Fruit fly (Drosophila melanogaster) whole organism, embryonic: ENCODE results near the gene CG33107.

Experiments used
- Adf1 ChIP-seq: fragments of 200-800 bp; sonication (Bioruptor generic); IDR thresholded peaks from 2 replicates; pipeline ENCODE4 v1.3.6; 2022; ENCODE audit warnings: missing biosample characterization, missing genetic modification characterization
- CG1024 ChIP-seq: fragments of 200-800 bp; sonication (Bioruptor generic); IDR thresholded peaks from 2 replicates; pipeline ENCODE4 v1.3.6; 2022; ENCODE audit warnings: missing biosample characterization, missing genetic modification characterization
- CG10543 ChIP-seq: fragments of 200-800 bp; sonication (Bioruptor generic); optimal IDR thresholded peaks from 3 replicates; lab custom pipeline; 2017; ENCODE audit warnings: missing biosample characterization, mild to moderate bottlenecking, missing genetic modification characterization, moderate library complexity
- CG11398 ChIP-seq: fragments of 200-800 bp; sonication (Bioruptor generic); optimal IDR thresholded peaks from 2 replicates; lab custom pipeline; 2016; ENCODE audit warnings: missing biosample characterization, missing genetic modification characterization
- CG11723 ChIP-seq: fragments of 200-800 bp; sonication (Bioruptor generic); optimal IDR thresholded peaks from 2 replicates; lab custom pipeline; 2017; ENCODE audit warnings: missing biosample characterization, mild to moderate bottlenecking, missing genetic modification characterization
- CG12942 ChIP-seq: fragments of 200-800 bp; sonication (Bioruptor generic); optimal IDR thresholded peaks from 3 replicates; lab custom pipeline; 2016; ENCODE audit warnings: missing biosample characterization, missing genetic modification characterization
- CG15269 ChIP-seq: fragments of 200-800 bp; sonication (Bioruptor generic); optimal IDR thresholded peaks from 2 replicates; lab custom pipeline; 2018; ENCODE audit warnings: missing biosample characterization, mild to moderate bottlenecking, missing genetic modification characterization, moderate library complexity
- CG16813 ChIP-seq: fragments of 200-800 bp; sonication (Bioruptor generic); IDR thresholded peaks from 3 replicates; pipeline ENCODE4 v1.3.6; 2022; ENCODE audit warnings: missing biosample characterization, missing genetic modification characterization; ENCODE audit not compliant: partially characterized antibody
- CG2116 ChIP-seq: fragments of 200-800 bp; sonication (Bioruptor generic); optimal IDR thresholded peaks from 3 replicates; lab custom pipeline; 2018; ENCODE audit warnings: missing biosample characterization, mild to moderate bottlenecking, missing genetic modification characterization
- CG2129 ChIP-seq: fragments of 200-800 bp; sonication (Bioruptor generic); IDR thresholded peaks from 2 replicates; pipeline ENCODE4 v1.3.6; 2022; ENCODE audit warnings: missing biosample characterization, missing genetic modification characterization; ENCODE audit not compliant: partially characterized antibody
- CG2199 ChIP-seq: fragments of 200-800 bp; sonication (Bioruptor generic); IDR thresholded peaks from 3 replicates; pipeline ENCODE4 v1.3.6; 2022; ENCODE audit warnings: missing biosample characterization, missing genetic modification characterization
- CG4424 ChIP-seq: fragments of 200-800 bp; sonication (Bioruptor generic); optimal IDR thresholded peaks from 3 replicates; lab custom pipeline; 2016; ENCODE audit warnings: missing biosample characterization, missing genetic modification characterization
- CG6272 ChIP-seq: fragments of 200-800 bp; sonication (Bioruptor generic); IDR thresholded peaks from 2 replicates; pipeline ENCODE4 v1.3.6; 2022; ENCODE audit warnings: missing biosample characterization, missing genetic modification characterization
- CG6791 ChIP-seq: fragments of 200-800 bp; sonication (Bioruptor generic); IDR thresholded peaks from 3 replicates; pipeline ENCODE4 v1.3.6; 2022; ENCODE audit warnings: missing biosample characterization, missing genetic modification characterization; ENCODE audit not compliant: partially characterized antibody
- CG6854 ChIP-seq: fragments of 200-800 bp; sonication (Bioruptor generic); optimal IDR thresholded peaks from 3 replicates; lab custom pipeline; 2017; ENCODE audit warnings: missing biosample characterization, mild to moderate bottlenecking, missing genetic modification characterization
- CG7839 ChIP-seq: fragments of 200-800 bp; sonication (Bioruptor generic); optimal IDR thresholded peaks from 3 replicates; lab custom pipeline; 2018; ENCODE audit warnings: missing biosample characterization, mild to moderate bottlenecking, missing genetic modification characterization, moderate library complexity
- CG8944 ChIP-seq: fragments of 200-800 bp; sonication (Bioruptor generic); optimal IDR thresholded peaks from 3 replicates; lab custom pipeline; 2016; ENCODE audit warnings: missing biosample characterization, missing genetic modification characterization
- CG9876 ChIP-seq: fragments of 200-800 bp; sonication (Bioruptor generic); optimal IDR thresholded peaks from 2 replicates; lab custom pipeline; 2016; ENCODE audit warnings: missing biosample characterization, missing genetic modification characterization
- Gug ChIP-seq: fragments of 200-800 bp; sonication (Bioruptor generic); IDR thresholded peaks from 4 replicates; pipeline ENCODE4 v1.3.6; 2022; ENCODE audit warnings: missing biosample characterization, missing genetic modification characterization
- HmgZ ChIP-seq: fragments of 200-800 bp; sonication (Bioruptor generic); optimal IDR thresholded peaks from 2 replicates; lab custom pipeline; 2018; ENCODE audit warnings: missing biosample characterization, mild to moderate bottlenecking, missing genetic modification characterization
- Jarid2 ChIP-seq: fragments of 200-800 bp; sonication (Bioruptor generic); optimal IDR thresholded peaks from 3 replicates; lab custom pipeline; 2017; ENCODE audit warnings: mild to moderate bottlenecking, missing biosample characterization, missing genetic modification reagents, missing genetic modification characterization
- Rfx ChIP-seq: fragments of 200-800 bp; sonication (Bioruptor generic); IDR thresholded peaks from 2 replicates; pipeline ENCODE4 v1.3.6; 2022; ENCODE audit warnings: missing biosample characterization, missing genetic modification characterization
- Spps ChIP-seq: fragments of 200-800 bp; sonication (Bioruptor generic); optimal IDR thresholded peaks from 2 replicates; lab custom pipeline; 2018; ENCODE audit warnings: missing biosample characterization, mild to moderate bottlenecking, missing genetic modification characterization
- Trl ChIP-seq, 3 experiments: fragments of >200 bp in 2 of 3; fragments of 200-800 bp in 1 of 3; sonication (Bioruptor generic) in 1 of 3; optimal IDR thresholded peaks; 2 replicates in 1 of 3; 3 replicates in 2 of 3; lab custom pipeline; 2016 to 2017; ENCODE audit warnings: missing biosample characterization in 1 of 3, missing genetic modification characterization in 1 of 3
- chn ChIP-seq: fragments of 200-800 bp; sonication (Bioruptor generic); optimal IDR thresholded peaks from 2 replicates; lab custom pipeline; 2016; ENCODE audit warnings: missing biosample characterization, missing genetic modification characterization
- ems ChIP-seq: fragments of 200-800 bp; sonication (Bioruptor generic); optimal IDR thresholded peaks from 3 replicates; lab custom pipeline; 2016; ENCODE audit warnings: missing biosample characterization, missing genetic modification characterization
- grn ChIP-seq: fragments of 200-800 bp; sonication (Bioruptor generic); optimal IDR thresholded peaks from 3 replicates; lab custom pipeline; 2017; ENCODE audit warnings: missing biosample characterization, missing genetic modification characterization
- hb ChIP-seq: fragments of 200-800 bp; sonication (Bioruptor generic); IDR thresholded peaks from 3 replicates; pipeline ENCODE4 v1.3.6; 2022; ENCODE audit warnings: missing biosample characterization, missing genetic modification characterization; ENCODE audit not compliant: partially characterized antibody
- jigr1 ChIP-seq: fragments of 200-800 bp; sonication (Bioruptor generic); IDR thresholded peaks from 3 replicates; pipeline ENCODE4 v1.3.6; 2022; ENCODE audit warnings: missing biosample characterization, missing genetic modification characterization
- jing ChIP-seq: fragments of 200-800 bp; sonication (Bioruptor generic); optimal IDR thresholded peaks from 2 replicates; lab custom pipeline; 2018; ENCODE audit warnings: missing biosample characterization, mild to moderate bottlenecking, missing genetic modification characterization
- kay ChIP-seq: fragments of 200-800 bp; sonication (Bioruptor generic); optimal IDR thresholded peaks from 2 replicates; lab custom pipeline; 2016; ENCODE audit warnings: missing biosample characterization, missing genetic modification characterization
- knrl ChIP-seq: fragments of 200-800 bp; sonication (Bioruptor generic); IDR thresholded peaks from 3 replicates; pipeline ENCODE4 v1.3.6; 2022; ENCODE audit warnings: missing biosample characterization, missing genetic modification characterization; ENCODE audit not compliant: partially characterized antibody
- lbe ChIP-seq: fragments of 200-800 bp; sonication (Bioruptor generic); optimal IDR thresholded peaks from 2 replicates; lab custom pipeline; 2016; ENCODE audit warnings: missing biosample characterization, mild to moderate bottlenecking, missing genetic modification characterization
- lola ChIP-seq, 3 experiments: fragments of >200 bp in 2 of 3; fragments of 200-800 bp in 1 of 3; sonication (Bioruptor generic) in 1 of 3; optimal IDR thresholded peaks; 2 replicates each; lab custom pipeline; 2017 to 2019; ENCODE audit warnings: missing biosample characterization in 3 of 3, missing genetic modification characterization in 3 of 3, mild to moderate bottlenecking in 1 of 3, moderate library complexity in 1 of 3
- mirr ChIP-seq: fragments of 200-800 bp; sonication (Bioruptor generic); optimal IDR thresholded peaks from 3 replicates; lab custom pipeline; 2018; ENCODE audit warnings: missing biosample characterization, mild to moderate bottlenecking, missing genetic modification characterization
- mld ChIP-seq: fragments of 200-800 bp; sonication (Bioruptor generic); IDR thresholded peaks from 3 replicates; pipeline ENCODE4 v1.3.6; 2022; ENCODE audit warnings: missing biosample characterization, missing genetic modification characterization; ENCODE audit not compliant: partially characterized antibody
- prd ChIP-seq, 3 experiments: fragments of >200 bp in 2 of 3; fragments of 200-800 bp in 1 of 3; sonication (Bioruptor generic) in 1 of 3; optimal IDR thresholded peaks in 2 of 3; IDR thresholded peaks in 1 of 3; 2 replicates in 2 of 3; 3 replicates in 1 of 3; pipeline versions ENCODE4 v1.3.6 to Lab custom; 2017 to 2022; ENCODE audit warnings: missing biosample characterization in 1 of 3, missing genetic modification characterization in 1 of 3
- sens-2 ChIP-seq: fragments of 200-800 bp; sonication (Bioruptor generic); IDR thresholded peaks from 2 replicates; pipeline ENCODE4 v1.3.6; 2022; ENCODE audit warnings: missing biosample characterization, missing genetic modification characterization
- sob ChIP-seq: fragments of 200-800 bp; sonication (Bioruptor generic); IDR thresholded peaks from 2 replicates; pipeline ENCODE4 v1.3.6; 2022; ENCODE audit warnings: missing biosample characterization, missing genetic modification characterization
- tio ChIP-seq: fragments of 200-800 bp; sonication (Bioruptor generic); optimal IDR thresholded peaks from 2 replicates; lab custom pipeline; 2017; ENCODE audit warnings: missing biosample characterization, missing genetic modification characterization, inconsistent platforms
- tna ChIP-seq: fragments of 200-800 bp; sonication (Bioruptor generic); IDR thresholded peaks from 2 replicates; pipeline ENCODE4 v1.3.6; 2022; ENCODE audit warnings: missing biosample characterization, missing genetic modification characterization; ENCODE audit not compliant: partially characterized antibody
- wek ChIP-seq: fragments of 200-800 bp; sonication (Bioruptor generic); optimal IDR thresholded peaks from 3 replicates; lab custom pipeline; 2018; ENCODE audit warnings: missing biosample characterization, mild to moderate bottlenecking, missing genetic modification characterization, moderate library complexity

The CG33107 gene

dm6 chr3R:22595293-22595868 is 10.9 kb upstream of the CG33107 start (continued):
- TF ChIP-seq Spps (tag; lab: Kevin White, UChicago) (no peak), CG1024 (GFP tag; lab: Robert Waterston, UW) (no peak), chn (no peak), CG4424 (GFP tag; lab: Kevin White, UChicago) (no peak), CG6854 (GFP tag; lab: Kevin White, UChicago) (no peak), CG2199 (0 out of 3 replicates have a peak, but pooled peaks have one; percentile 15), Gug (GFP tag; lab: Robert Waterston, UW) (no peak), jing (GFP tag; lab: Kevin White, UChicago) (no peak), jigr1 (GFP tag; lab: Robert Waterston, UW) (no peak), CG2129 (GFP tag; lab: Robert Waterston, UW) (no peak), tna (GFP tag; lab: Robert Waterston, UW) (no peak), CG16813 (GFP tag; lab: Robert Waterston, UW) (no peak), CG11723 (GFP tag; lab: Kevin White, UChicago) (no peak), grn (peak; percentile 97), prd (optimal IDR thresholded peaks at IDR 0.05; lab: Kevin White, UChicago) (no peak), prd (GFP tag; IDR thresholded peaks at IDR 0.05; lab: Robert Waterston, UW) (no peak), mirr (GFP tag; lab: Kevin White, UChicago) (peak; percentile 62), wek (GFP tag; lab: Kevin White, UChicago) (no peak), CG6791 (GFP tag; lab: Robert Waterston, UW) (no peak), CG10543 (GFP tag; lab: Kevin White, UChicago) (peak; percentile 17), HmgZ (tag; lab: Kevin White, UChicago) (peak; percentile 30), Trl (optimal IDR thresholded peaks at IDR 0.05; lab: Kevin White, UChicago) (no peak), Trl (GFP tag; optimal IDR thresholded peaks at IDR 0.05; lab: Kevin White, UChicago) (no peak), CG6272 (GFP tag; lab: Robert Waterston, UW) (no peak), CG11398 (GFP tag; lab: Kevin White, UChicago) (no peak), lola (GFP tag; optimal IDR thresholded peaks at IDR 0.05; lab: Kevin White, UChicago) (no peak), ems (GFP tag; lab: Kevin White, UChicago) (no peak), CG15269 (no peak), CG8944 (GFP tag; lab: Kevin White, UChicago) (no peak), Jarid2 (GFP tag; lab: Kevin White, UChicago) (no peak), sob (GFP tag; lab: Robert Waterston, UW) (no peak), CG9876 (GFP tag; lab: Kevin White, UChicago) (no peak), tio (GFP tag; lab: Kevin White, UChicago) (no peak), Adf1 (no peak), sens-2 (GFP tag; lab: Robert Waterston, UW) (no peak), hb (GFP tag; lab: Robert Waterston, UW) (no peak), kay (GFP tag; lab: Kevin White, UChicago) (no peak), lbe (GFP tag; lab: Kevin White, UChicago) (no peak), CG2116 (GFP tag; lab: Kevin White, UChicago) (no peak), knrl (GFP tag; lab: Robert Waterston, UW) (no peak), Rfx (GFP tag; lab: Robert Waterston, UW) (peak; percentile 39; the same call in 1 of the 2 replicates), CG7839 (no peak), mld (GFP tag; lab: Robert Waterston, UW) (no peak), CG12942 (GFP tag; lab: Kevin White, UChicago) (no peak)
